Fruit fly (Drosophila melanogaster): ENCODE data around the gene eIF4E1.

The eIF4E1 gene

dm6 chr3L:9432810-9433587, 30.7 kb upstream of the eIF4E1 start (continued):
- TF ChIP-seq Adf1 (GFP tag; IDR thresholded peaks at IDR 0.05) (peak; percentile 12; the same call in 1 of the 2 replicates), grn (GFP tag; optimal IDR thresholded peaks at IDR 0.05) (peak; percentile 72), rib (GFP tag; IDR thresholded peaks at IDR 0.05) (peak; percentile 48; the same call in 1 of the 2 replicates), Fer3 (tag; optimal IDR thresholded peaks at IDR 0.05) (no peak)

dm6 chr3L:9431848-9432623, 29.8 kb upstream of the eIF4E1 start:
- TF ChIP-seq D19B (GFP tag; optimal IDR thresholded peaks at IDR 0.05) (peak; percentile 55), CG1602 (GFP tag; optimal IDR thresholded peaks at IDR 0.05) (no peak), pita (GFP tag; optimal IDR thresholded peaks at IDR 0.05) (no peak), sr (GFP tag; IDR thresholded peaks at IDR 0.05) (peak; percentile 91), D19A (tag; optimal IDR thresholded peaks at IDR 0.05) (peak; percentile 9), Med (GFP tag) (peak; percentile 59), grn (GFP tag; optimal IDR thresholded peaks at IDR 0.05) (no peak), CG32767 (GFP tag; IDR thresholded peaks at IDR 0.05) (0 out of 2 replicates have a peak, but pooled peaks have one; percentile 13), Sox102F (GFP tag; optimal IDR thresholded peaks at IDR 0.05) (no peak), CG2199 (GFP tag; IDR thresholded peaks at IDR 0.05) (peak; percentile 64; the same call in 2 of the 3 replicates), ara (GFP tag; IDR thresholded peaks at IDR 0.05) (0 out of 2 replicates have a peak, but pooled peaks have one; percentile 23), vnd (GFP tag; IDR thresholded peaks at IDR 0.05; ENCODE audit: partially characterized antibody) (no peak), ftz-f1 (GFP tag; optimal IDR thresholded peaks at IDR 0.05) (peak; percentile 51), Hr78 (GFP tag; optimal IDR thresholded peaks at IDR 0.05) (no peak), Elba2 (GFP tag; optimal IDR thresholded peaks at IDR 0.05) (no peak), sd (tag; optimal IDR thresholded peaks at IDR 0.05) (peak; percentile 75), NFAT (GFP tag; IDR thresholded peaks at IDR 0.05) (peak; percentile 35; the same call in 1 of the 2 replicates), CG42726 (GFP tag; IDR thresholded peaks at IDR 0.05; ENCODE audit: partially characterized antibody) (0 out of 2 replicates have a peak, but pooled peaks have one; percentile 21), al (GFP tag; IDR thresholded peaks at IDR 0.05) (no peak), Trl (optimal IDR thresholded peaks at IDR 0.05) (peak in 1 of 2 experiments; percentile 44), Trl (GFP tag; optimal IDR thresholded peaks at IDR 0.05) (no peak), row (GFP tag; IDR thresholded peaks at IDR 0.05) (0 out of 3 replicates have a peak, but pooled peaks have one; percentile 37), cg (GFP tag; optimal IDR thresholded peaks at IDR 0.05) (peak; percentile 8), crol (GFP tag; IDR thresholded peaks at IDR 0.05) (peak; percentile 24; the same call in 1 of the 2 replicates), CG7556 (GFP tag; optimal IDR thresholded peaks at IDR 0.05) (no peak), CG3995 (GFP tag; optimal IDR thresholded peaks at IDR 0.05) (no peak), shn (GFP tag; optimal IDR thresholded peaks at IDR 0.05) (no peak), sob (GFP tag; IDR thresholded peaks at IDR 0.05) (peak; percentile 22; the same call in 1 of the 2 replicates), ato (GFP tag; IDR thresholded peaks at IDR 0.05; ENCODE audit: partially characterized antibody) (peak; percentile 26; the same call in 1 of the 2 replicates)

dm6 chr3L:9430608-9430952, 28.3 kb upstream of the eIF4E1 start:
- TF ChIP-seq YL-1 (GFP tag; optimal IDR thresholded peaks at IDR 0.05) (no peak), GATAe (GFP tag; conservative IDR thresholded peaks at IDR 0.05) (peak; percentile 14; the same call in 1 of the 2 replicates), seq (GFP tag; IDR thresholded peaks at IDR 0.05) (peak; percentile 2; the same call in 1 of the 2 replicates), CG7271 (tag; optimal IDR thresholded peaks at IDR 0.05) (no peak), ara (GFP tag; IDR thresholded peaks at IDR 0.05) (no peak), scrt (GFP tag; optimal IDR thresholded peaks at IDR 0.05) (no peak), CG2129 (GFP tag; IDR thresholded peaks at IDR 0.05; ENCODE audit: partially characterized antibody) (no peak), CG42726 (GFP tag; IDR thresholded peaks at IDR 0.05; ENCODE audit: partially characterized antibody) (no peak), Meics (GFP tag; optimal IDR thresholded peaks at IDR 0.05) (no peak), tna (GFP tag; IDR thresholded peaks at IDR 0.05; ENCODE audit: partially characterized antibody) (0 out of 2 replicates have a peak, but pooled peaks have one; percentile 5), NK7.1 (GFP tag; optimal IDR thresholded peaks at IDR 0.05) (no peak), Atf6 (GFP tag; IDR thresholded peaks at IDR 0.05) (0 out of 2 replicates have a peak, but pooled peaks have one; percentile 16), CG15514 (GFP tag; optimal IDR thresholded peaks at IDR 0.05) (no peak), CG3163 (GFP tag; optimal IDR thresholded peaks at IDR 0.05) (no peak), lab (GFP tag; optimal IDR thresholded peaks at IDR 0.05) (no peak), aop (GFP tag; IDR thresholded peaks at IDR 0.05) (no peak)
